Fruit fly (Drosophila melanogaster): Measurements from ENCODE around the gene CG9759.

CG9759 gene

dm6 chr3R:13631642-13632041 lies 22.6 kb upstream of the CG9759 start, which contains the start of gene CG10841:
Gene CG10841 (plus strand): TSS chr3R:13631942.
- no peak for TF ChIP-seq Hr4 (GFP tag; optimal IDR thresholded peaks at IDR 0.05)
- no peak for TF ChIP-seq topi (GFP tag; optimal IDR thresholded peaks at IDR 0.05)
- no peak for TF ChIP-seq OdsH (GFP tag; optimal IDR thresholded peaks at IDR 0.05)
- TF ChIP-seq CG9139 (GFP tag; optimal IDR thresholded peaks at IDR 0.05) = no peak
- no peak for TF ChIP-seq CG6808 (GFP tag; optimal IDR thresholded peaks at IDR 0.05)
- no peak for TF ChIP-seq ss (GFP tag; optimal IDR thresholded peaks at IDR 0.05)
- no peak for TF ChIP-seq Ets21C (GFP tag; optimal IDR thresholded peaks at IDR 0.05)
- no peak for TF ChIP-seq fd85E (GFP tag; optimal IDR thresholded peaks at IDR 0.05)
- no peak for TF ChIP-seq CG3032 (tag; optimal IDR thresholded peaks at IDR 0.05)
- TF ChIP-seq fkh (GFP tag; optimal IDR thresholded peaks at IDR 0.05) = no peak
- TF ChIP-seq acj6 (GFP tag; optimal IDR thresholded peaks at IDR 0.05) = no peak
- TF ChIP-seq salr (GFP tag; optimal IDR thresholded peaks at IDR 0.05) = no peak
- TF ChIP-seq CG34406 (GFP tag; optimal IDR thresholded peaks at IDR 0.05) = no peak
- no peak for TF ChIP-seq Sox102F (GFP tag; optimal IDR thresholded peaks at IDR 0.05)
- no peak for TF ChIP-seq CG4318 (GFP tag; optimal IDR thresholded peaks at IDR 0.05)

- TF ChIP-seq Hr38 (GFP tag; optimal IDR thresholded peaks at IDR 0.05) (no peak), ss (GFP tag; optimal IDR thresholded peaks at IDR 0.05) (no peak), lz (GFP tag; optimal IDR thresholded peaks at IDR 0.05) (no peak), net (GFP tag; optimal IDR thresholded peaks at IDR 0.05) (no peak), CG11902 (GFP tag; optimal IDR thresholded peaks at IDR 0.05) (no peak)
Measured at dm6 chr3R:13617228-13617627, 8.2 kb upstream of the CG9759 start.

dm6 chr3R:13615617-13616016 lies 6.6 kb upstream of the CG9759 start, which contains the start of gene CG9269:
Gene CG9269 (plus strand): TSS chr3R:13615917.
- TF ChIP-seq CG16779 (tag; optimal IDR thresholded peaks at IDR 0.05) = no peak
- TF ChIP-seq spab (GFP tag; optimal IDR thresholded peaks at IDR 0.05) = no peak
- TF ChIP-seq Met (GFP tag; optimal IDR thresholded peaks at IDR 0.05) = no peak
- TF ChIP-seq OdsH (GFP tag; optimal IDR thresholded peaks at IDR 0.05) = no peak
- no peak for TF ChIP-seq cyc (GFP tag; optimal IDR thresholded peaks at IDR 0.05)
- no peak for TF ChIP-seq fd59A (GFP tag; optimal IDR thresholded peaks at IDR 0.05)
- TF ChIP-seq CG6163 (GFP tag; IDR thresholded peaks at IDR 0.05) = no peak

dm6 chr3R:13615007-13615406 lies 6.0 kb upstream of the CG9759 start:
- TF ChIP-seq CG11902 (GFP tag; optimal IDR thresholded peaks at IDR 0.05) (no peak), Blimp-1 (GFP tag; optimal IDR thresholded peaks at IDR 0.05) (no peak), CG4318 (GFP tag; optimal IDR thresholded peaks at IDR 0.05) (no peak), CG8319 (GFP tag; optimal IDR thresholded peaks at IDR 0.05) (no peak), cyc (GFP tag; optimal IDR thresholded peaks at IDR 0.05) (no peak), CG6854 (GFP tag; optimal IDR thresholded peaks at IDR 0.05) (no peak), Lpt (GFP tag; optimal IDR thresholded peaks at IDR 0.05) (no peak), CG6163 (GFP tag; IDR thresholded peaks at IDR 0.05) (no peak), Hr38 (GFP tag; optimal IDR thresholded peaks at IDR 0.05) (no peak), Eip78C (GFP tag) (no peak), lz (GFP tag; optimal IDR thresholded peaks at IDR 0.05) (no peak), Gug (GFP tag; IDR thresholded peaks at IDR 0.05) (no peak), OdsH (GFP tag; optimal IDR thresholded peaks at IDR 0.05) (no peak), esn (GFP tag; optimal IDR thresholded peaks at IDR 0.05) (no peak), Eip93F (GFP tag; optimal IDR thresholded peaks at IDR 0.05) (no peak), pdm3 (GFP tag; optimal IDR thresholded peaks at IDR 0.05) (no peak), ss (GFP tag; optimal IDR thresholded peaks at IDR 0.05) (no peak)

dm6 chr3R:13612333-13612732 lies 3.3 kb upstream of the CG9759 start, which contains the start of gene CG9757:
Gene CG9757 (minus strand): TSS chr3R:13612433.
- TF ChIP-seq CG11294 (GFP tag; IDR thresholded peaks at IDR 0.05) (no peak), CG31627 (GFP tag; optimal IDR thresholded peaks at IDR 0.05) (no peak), cyc (GFP tag; optimal IDR thresholded peaks at IDR 0.05) (no peak), pdm3 (GFP tag; optimal IDR thresholded peaks at IDR 0.05) (no peak), Sox14 (GFP tag; optimal IDR thresholded peaks at IDR 0.05) (no peak), Hr4 (GFP tag; optimal IDR thresholded peaks at IDR 0.05) (no peak), CG9139 (GFP tag; optimal IDR thresholded peaks at IDR 0.05) (no peak), CG6792 (GFP tag; optimal IDR thresholded peaks at IDR 0.05) (no peak), CG8632 (GFP tag; optimal IDR thresholded peaks at IDR 0.05) (no peak), spab (GFP tag; optimal IDR thresholded peaks at IDR 0.05) (no peak), Ets21C (GFP tag; optimal IDR thresholded peaks at IDR 0.05) (no peak), Eip78C (GFP tag) (no peak), CG32006 (GFP tag; optimal IDR thresholded peaks at IDR 0.05) (no peak)
